Worm (Caenorhabditis elegans): Measurements from ENCODE around the gene K07F5.8.

DNA sequence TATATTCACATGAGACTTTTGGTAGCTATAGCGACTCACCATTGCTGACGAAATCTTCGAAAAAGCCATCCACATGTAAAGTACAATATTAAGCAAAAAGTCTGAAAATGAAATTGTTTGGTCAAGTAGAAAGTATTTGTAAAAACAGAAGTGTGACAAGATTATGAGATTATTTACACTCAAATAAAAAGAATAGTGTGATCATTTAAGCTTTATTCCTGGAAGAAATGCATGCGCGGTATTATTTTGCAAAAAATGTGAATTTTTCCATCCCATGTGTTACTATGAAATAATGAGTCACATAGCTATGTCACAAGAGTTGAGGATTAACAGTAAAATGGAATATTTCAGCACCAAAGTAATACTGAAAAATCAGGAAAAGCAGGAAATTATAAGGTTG, 38.9 kb downstream of the K07F5.8 start, which contains the start of gene dct-15:
- TF ChIP-seq mep-1 (tag; optimal IDR thresholded peaks at IDR 0.05) (no peak), fkh-10 (GFP tag; optimal IDR thresholded peaks at IDR 0.05) (no peak), hlh-11 (tag; optimal IDR thresholded peaks at IDR 0.05) (no peak), ZK546.5 (tag; optimal IDR thresholded peaks at IDR 0.05) (no peak)
